Fruit fly (Drosophila melanogaster) whole organism, embryonic: ENCODE data around the gene Mettl4.

Source experiments
- Aef1 ChIP-seq: fragments of 200-800 bp; sonication (Bioruptor generic); IDR thresholded peaks from 3 replicates; pipeline ENCODE4 v1.3.6; 2022; ENCODE audit warnings: missing biosample characterization, missing genetic modification characterization
- Elba2 ChIP-seq: fragments of 200-800 bp; sonication (Bioruptor generic); optimal IDR thresholded peaks from 3 replicates; lab custom pipeline; 2016; ENCODE audit warnings: missing biosample characterization, missing genetic modification characterization
- ttk ChIP-seq: fragments of 200-800 bp; sonication (Bioruptor generic); IDR thresholded peaks from 2 replicates; pipeline ENCODE4 v2.1.2; 2022; ENCODE audit warnings: missing biosample characterization, missing genetic modification characterization
- wek ChIP-seq: fragments of 200-800 bp; sonication (Bioruptor generic); optimal IDR thresholded peaks from 3 replicates; lab custom pipeline; 2018; ENCODE audit warnings: missing biosample characterization, mild to moderate bottlenecking, missing genetic modification characterization, moderate library complexity

dm6 chr3R:16625844-16626430 lies 25.0 kb downstream of the Mettl4 start:
- TF ChIP-seq Aef1 (GFP tag; lab: Robert Waterston, UW), result no peak
- no peak for TF ChIP-seq wek
- no peak for TF ChIP-seq ttk (GFP tag; lab: Robert Waterston, UW)
- no peak for TF ChIP-seq Elba2
